Worm (Caenorhabditis elegans) whole organism, L1 larva: ENCODE results near the gene ZK596.3.

Experiments
- ama-1 ChIP-seq: fragments of 150-350 bp; optimal IDR thresholded peaks from 2 replicates; lab custom pipeline; 2014
- ceh-88 ChIP-seq: fragments of 200-800 bp; sonication (Bioruptor generic); IDR thresholded peaks from 2 replicates; pipeline ENCODE4 v1.3.6; 2022; ENCODE audit warnings: missing genetic modification characterization, missing compliant biosample characterization
- elt-2 ChIP-seq: sonication (generic microtip); optimal IDR thresholded peaks from 2 replicates; lab custom pipeline; 2016; ENCODE audit warnings: missing genetic modification characterization, mild to moderate bottlenecking, inconsistent platforms, missing compliant biosample characterization, missing genetic modification reagents
- nhr-11 ChIP-seq: fragments of 150-350 bp; optimal IDR thresholded peaks from 2 replicates; lab custom pipeline; 2014; ENCODE audit warnings: missing biosample characterization, missing genetic modification characterization
- nhr-28 ChIP-seq: fragments of 150-350 bp; optimal IDR thresholded peaks from 2 replicates; lab custom pipeline; 2014; ENCODE audit warnings: missing biosample characterization, missing genetic modification characterization
- sox-4 ChIP-seq: sonication (generic microtip); optimal IDR thresholded peaks from 2 replicates; lab custom pipeline; 2016; ENCODE audit warnings: missing genetic modification characterization, missing compliant biosample characterization
- unc-62 ChIP-seq: fragments of 150-350 bp; optimal IDR thresholded peaks from 2 replicates; lab custom pipeline; 2014; ENCODE audit warnings: missing biosample characterization, missing genetic modification reagents, missing genetic modification characterization

DNA sequence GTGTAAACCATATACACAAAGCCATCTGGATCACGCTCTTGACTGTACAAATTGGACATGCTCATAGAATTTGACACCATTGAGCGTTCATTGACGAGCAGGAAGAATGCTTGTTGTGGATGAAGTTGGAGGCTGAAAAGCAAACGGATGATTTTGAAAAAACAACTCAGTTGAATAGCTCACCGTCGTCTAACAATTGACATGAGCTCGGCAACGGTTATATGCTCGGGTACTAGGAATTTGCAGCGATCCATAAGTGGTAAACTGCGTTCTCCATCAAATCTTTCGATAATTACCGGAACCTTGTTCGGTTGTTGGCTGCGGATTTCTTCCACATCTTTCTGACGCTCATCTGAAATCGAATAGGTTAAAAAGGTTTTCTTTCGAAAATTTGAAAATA is 30.6 kb upstream of the ZK596.3 start:
- TF ChIP-seq ceh-88 (GFP tag; lab: Robert Waterston, UW) (no peak), elt-2 (tag; lab: Kevin White, UChicago) (no peak), nhr-11 (no peak), nhr-28 (tag; lab: Kevin White, UChicago) (no peak), unc-62 (GFP tag; lab: Kevin White, UChicago) (no peak), sox-4 (tag; lab: Kevin White, UChicago) (no peak), ama-1 (lab: Kevin White, UChicago) (no peak)
